Worm (Caenorhabditis elegans) whole organism, L2 larva: ENCODE results near the gene Y37E11B.6.
A peak's percentile ranks its signal among the peaks of the same experiment; 100 is the strongest.

Source experiments
- C34F6.9 ChIP-seq: fragments of 150-350 bp; optimal IDR thresholded peaks from 2 replicates; lab custom pipeline; 2014; ENCODE audit warnings: missing biosample characterization, missing genetic modification characterization
- F13H6.1 ChIP-seq: sonication (generic microtip); optimal IDR thresholded peaks from 2 replicates; lab custom pipeline; 2016; ENCODE audit warnings: missing genetic modification characterization, missing compliant biosample characterization
- R02D3.7 ChIP-seq: fragments of 150-350 bp; optimal IDR thresholded peaks from 2 replicates; lab custom pipeline; 2014; ENCODE audit warnings: missing biosample characterization, missing genetic modification characterization
- Y55F3AM.14 ChIP-seq: fragments of 200-800 bp; sonication (Bioruptor generic); optimal IDR thresholded peaks from 2 replicates; lab custom pipeline; 2018; ENCODE audit warnings: mild to moderate bottlenecking, missing genetic modification characterization, missing compliant biosample characterization
- ZK546.5 ChIP-seq: sonication (generic microtip); optimal IDR thresholded peaks from 2 replicates; lab custom pipeline; 2017; ENCODE audit warnings: missing biosample characterization, missing genetic modification characterization
- alr-1 ChIP-seq: fragments of 150-350 bp; optimal IDR thresholded peaks from 2 replicates; lab custom pipeline; 2014; ENCODE audit warnings: missing biosample characterization, missing genetic modification characterization
- aly-2 ChIP-seq: fragments of 150-350 bp; optimal IDR thresholded peaks from 2 replicates; lab custom pipeline; 2014; ENCODE audit warnings: missing biosample characterization, missing genetic modification characterization
- ama-1 ChIP-seq: fragments of 150-350 bp; optimal IDR thresholded peaks from 2 replicates; lab custom pipeline; 2018; ENCODE audit warnings: inconsistent platforms
- blmp-1 ChIP-seq: sonication (generic microtip); optimal IDR thresholded peaks from 2 replicates; lab custom pipeline; 2017; ENCODE audit warnings: missing genetic modification characterization, mild to moderate bottlenecking, missing compliant biosample characterization, antibody characterized with exemption, moderate library complexity; ENCODE audit not compliant: insufficient read depth
- ceh-16 ChIP-seq: fragments of 150-350 bp; optimal IDR thresholded peaks from 2 replicates; lab custom pipeline; 2014; ENCODE audit warnings: missing biosample characterization, missing genetic modification characterization
- ceh-82 ChIP-seq: fragments of 150-350 bp; optimal IDR thresholded peaks from 2 replicates; lab custom pipeline; 2014; ENCODE audit warnings: missing biosample characterization, missing genetic modification characterization
- crh-2 ChIP-seq: sonication (generic microtip); optimal IDR thresholded peaks from 2 replicates; lab custom pipeline; 2017; ENCODE audit warnings: missing biosample characterization, missing genetic modification characterization
- dmd-4 ChIP-seq: sonication (generic microtip); optimal IDR thresholded peaks from 2 replicates; lab custom pipeline; 2017; ENCODE audit warnings: missing biosample characterization, missing genetic modification characterization
- egl-27 ChIP-seq: sonication (generic microtip); optimal IDR thresholded peaks from 3 replicates; lab custom pipeline; 2017; ENCODE audit warnings: missing biosample characterization, missing genetic modification reagents, missing genetic modification characterization
- elt-1 ChIP-seq: fragments of 150-350 bp; optimal IDR thresholded peaks from 2 replicates; lab custom pipeline; 2014; ENCODE audit warnings: missing biosample characterization, missing genetic modification characterization
- elt-3 ChIP-seq: sonication (generic microtip); optimal IDR thresholded peaks from 2 replicates; lab custom pipeline; 2017; ENCODE audit warnings: missing biosample characterization, missing genetic modification characterization
- fos-1 ChIP-seq: fragments of 150-350 bp; optimal IDR thresholded peaks from 2 replicates; lab custom pipeline; 2014; ENCODE audit warnings: missing biosample characterization, missing genetic modification characterization
- gmeb-1 ChIP-seq: fragments of 150-350 bp; optimal IDR thresholded peaks from 2 replicates; lab custom pipeline; 2014; ENCODE audit warnings: missing biosample characterization, missing genetic modification characterization
- lin-11 ChIP-seq: fragments of 150-350 bp; sonication (generic microtip); optimal IDR thresholded peaks from 2 replicates; lab custom pipeline; 2014; ENCODE audit warnings: missing biosample characterization, missing genetic modification characterization, inconsistent platforms, mixed read lengths
- lin-13 ChIP-seq: fragments of 150-350 bp; optimal IDR thresholded peaks from 2 replicates; lab custom pipeline; 2014; ENCODE audit warnings: missing biosample characterization, missing genetic modification reagents, missing genetic modification characterization
- lin-39 ChIP-seq: fragments of 150-350 bp; optimal IDR thresholded peaks from 2 replicates; lab custom pipeline; 2014; ENCODE audit warnings: missing biosample characterization, missing genetic modification reagents, missing genetic modification characterization
- lsy-2 ChIP-seq, 2 experiments: fragments of 150-350 bp in 1 of 2; sonication (generic microtip) in 1 of 2; optimal IDR thresholded peaks; 2 replicates each; lab custom pipeline; 2014 to 2017; ENCODE audit warnings: missing biosample characterization in 2 of 2, missing genetic modification characterization in 2 of 2
- mab-5 ChIP-seq: fragments of 150-350 bp; optimal IDR thresholded peaks from 2 replicates; lab custom pipeline; 2014; ENCODE audit warnings: missing biosample characterization, missing genetic modification characterization
- mbf-1 ChIP-seq: sonication (generic microtip); optimal IDR thresholded peaks from 2 replicates; lab custom pipeline; 2017; ENCODE audit warnings: missing biosample characterization, missing genetic modification characterization
- mdl-1 ChIP-seq, 2 experiments: fragments of 150-350 bp in 1 of 2; sonication (generic microtip) in 1 of 2; optimal IDR thresholded peaks; 2 replicates each; lab custom pipeline; 2017; ENCODE audit warnings: missing biosample characterization in 2 of 2, missing genetic modification characterization in 2 of 2
- nhr-10 ChIP-seq: sonication (generic microtip); optimal IDR thresholded peaks from 2 replicates; lab custom pipeline; 2017; ENCODE audit warnings: missing biosample characterization, missing genetic modification characterization
- nhr-11 ChIP-seq: fragments of 150-350 bp; optimal IDR thresholded peaks from 2 replicates; lab custom pipeline; 2014; ENCODE audit warnings: missing biosample characterization, missing genetic modification characterization
- nhr-12 ChIP-seq: fragments of 150-350 bp; optimal IDR thresholded peaks from 2 replicates; lab custom pipeline; 2014; ENCODE audit warnings: missing biosample characterization, missing genetic modification characterization
- nhr-129 ChIP-seq: fragments of 150-350 bp; optimal IDR thresholded peaks from 2 replicates; lab custom pipeline; 2014; ENCODE audit warnings: missing biosample characterization, missing genetic modification characterization
- nhr-21 ChIP-seq: fragments of 150-350 bp; optimal IDR thresholded peaks from 2 replicates; lab custom pipeline; 2014; ENCODE audit warnings: missing biosample characterization, missing genetic modification characterization
- nhr-23 ChIP-seq: fragments of 150-350 bp; optimal IDR thresholded peaks from 2 replicates; lab custom pipeline; 2014; ENCODE audit warnings: missing biosample characterization, missing genetic modification reagents, missing genetic modification characterization
- nhr-237 ChIP-seq: fragments of 150-350 bp; optimal IDR thresholded peaks from 2 replicates; lab custom pipeline; 2014; ENCODE audit warnings: missing biosample characterization, missing genetic modification characterization
- nhr-25 ChIP-seq: fragments of 150-350 bp; sonication (generic microtip); optimal IDR thresholded peaks from 3 replicates; lab custom pipeline; 2014; ENCODE audit warnings: missing biosample characterization, missing genetic modification characterization
- nhr-6 ChIP-seq: fragments of 150-350 bp; optimal IDR thresholded peaks from 2 replicates; lab custom pipeline; 2014; ENCODE audit warnings: missing biosample characterization, missing genetic modification characterization
- nhr-77 ChIP-seq: fragments of 150-350 bp; optimal IDR thresholded peaks from 2 replicates; lab custom pipeline; 2014; ENCODE audit warnings: missing biosample characterization, missing genetic modification characterization
- peb-1 ChIP-seq: fragments of 150-350 bp; optimal IDR thresholded peaks from 2 replicates; lab custom pipeline; 2014; ENCODE audit warnings: missing biosample characterization, missing genetic modification characterization
- sem-4 ChIP-seq: fragments of 150-350 bp; optimal IDR thresholded peaks from 2 replicates; lab custom pipeline; 2014; ENCODE audit warnings: missing biosample characterization, missing genetic modification reagents, missing genetic modification characterization
- skn-1 ChIP-seq: sonication (generic microtip); optimal IDR thresholded peaks from 2 replicates; lab custom pipeline; 2017; ENCODE audit warnings: missing biosample characterization, missing genetic modification characterization
- sma-3 ChIP-seq: sonication (generic microtip); optimal IDR thresholded peaks from 2 replicates; lab custom pipeline; 2016; ENCODE audit warnings: missing genetic modification reagents, missing genetic modification characterization, missing compliant biosample characterization
- sma-9 ChIP-seq, 2 experiments: fragments of 150-350 bp in 1 of 2; sonication (generic microtip) in 1 of 2; optimal IDR thresholded peaks; 2 replicates each; lab custom pipeline; 2014 to 2016; ENCODE audit warnings: missing genetic modification characterization in 2 of 2, mild to moderate bottlenecking in 1 of 2, missing biosample characterization in 1 of 2, missing compliant biosample characterization in 1 of 2, missing genetic modification reagents in 1 of 2, moderate library complexity in 1 of 2
- snpc-4 ChIP-seq: fragments of 150-350 bp; optimal IDR thresholded peaks from 2 replicates; lab custom pipeline; 2014; ENCODE audit warnings: missing biosample characterization, missing genetic modification characterization
- unc-39 ChIP-seq: fragments of 150-350 bp; optimal IDR thresholded peaks from 2 replicates; lab custom pipeline; 2014; ENCODE audit warnings: missing biosample characterization, missing genetic modification characterization
- unc-55 ChIP-seq: fragments of 150-350 bp; sonication (generic microtip); optimal IDR thresholded peaks from 3 replicates; lab custom pipeline; 2014; ENCODE audit warnings: missing biosample characterization, missing genetic modification reagents, missing genetic modification characterization
- unc-62 ChIP-seq: fragments of 150-350 bp; optimal IDR thresholded peaks from 2 replicates; lab custom pipeline; 2014; ENCODE audit warnings: missing biosample characterization, missing genetic modification reagents, missing genetic modification characterization
- zag-1 ChIP-seq: fragments of 150-350 bp; optimal IDR thresholded peaks from 2 replicates; lab custom pipeline; 2014; ENCODE audit warnings: missing biosample characterization, missing genetic modification characterization
- ztf-1 ChIP-seq: fragments of 200-800 bp; sonication (Bioruptor generic); conservative IDR thresholded peaks from 2 replicates; pipeline ENCODE4 v1.3.6; 2022; ENCODE audit warnings: missing genetic modification characterization, missing compliant biosample characterization
- ztf-11 ChIP-seq: sonication (generic microtip); optimal IDR thresholded peaks from 2 replicates; lab custom pipeline; 2017; ENCODE audit warnings: missing biosample characterization, missing genetic modification characterization
- ztf-4 ChIP-seq: fragments of 150-350 bp; optimal IDR thresholded peaks from 2 replicates; lab custom pipeline; 2014; ENCODE audit warnings: missing biosample characterization, missing genetic modification characterization

Y37E11B.6 gene

ce11 chrIV:3618719-3619118 is 19.6 kb upstream of the Y37E11B.6 start:
- no peak for TF ChIP-seq unc-62 (GFP tag; lab: Kevin White, UChicago)
- TF ChIP-seq F13H6.1 = no peak
- TF ChIP-seq mab-5 (tag; lab: Kevin White, UChicago) = no peak
- no peak for TF ChIP-seq ZK546.5
- no peak for TF ChIP-seq ceh-82 (tag; lab: Kevin White, UChicago)
- TF ChIP-seq ztf-4 (tag; lab: Kevin White, UChicago) = no peak
- TF ChIP-seq elt-3 = no peak
- TF ChIP-seq sem-4 (tag; lab: Kevin White, UChicago) = no peak
- TF ChIP-seq ztf-11 = no peak
- no peak for TF ChIP-seq egl-27 (tag; lab: Kevin White, UChicago)
- TF ChIP-seq unc-55 (GFP tag; lab: Kevin White, UChicago) = no peak
- no peak for TF ChIP-seq nhr-237 (tag; lab: Kevin White, UChicago)
- TF ChIP-seq, all 48 proteins: peak for 0

- TF ChIP-seq F13H6.1 = peak; percentile 39
- TF ChIP-seq nhr-23 = no peak
- no peak for TF ChIP-seq unc-39
- TF ChIP-seq sma-9 (GFP tag; optimal IDR thresholded peaks at IDR 0.05; lab: Kevin White, UChicago) = peak; percentile 39
- no peak for TF ChIP-seq sma-9 (tag; optimal IDR thresholded peaks at IDR 0.05; lab: Kevin White, UChicago)
- peak; percentile 50 for TF ChIP-seq crh-2 (tag; lab: Kevin White, UChicago)
- peak; percentile 54 for TF ChIP-seq fos-1 (tag; lab: Kevin White, UChicago)
Measured at ce11 chrIV:3613022-3613605, 14.0 kb upstream of the Y37E11B.6 start, which contains the start of gene ltah-1.2. Gene ltah-1.2, minus strand, starts transcription at chrIV:3613072.

DNA sequence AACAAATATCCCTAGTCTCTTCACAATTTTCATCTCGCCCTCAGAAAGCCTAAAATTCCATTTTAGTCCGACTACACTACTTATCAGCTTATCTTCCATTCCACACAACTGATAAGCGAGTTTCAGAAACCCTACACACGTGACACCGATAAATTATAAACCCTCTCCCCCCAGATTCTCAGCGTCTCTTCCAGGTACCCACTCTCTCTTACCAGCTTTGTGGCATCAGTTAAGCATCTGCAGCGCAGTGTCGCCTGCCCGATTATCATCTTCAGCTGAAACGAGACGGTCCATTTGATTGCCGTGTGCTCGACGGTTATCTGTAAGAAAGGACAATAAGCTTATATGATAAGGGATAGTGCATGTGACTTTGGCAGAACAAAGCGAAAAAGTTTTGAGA is 12.7 kb upstream of the Y37E11B.6 start:
- TF ChIP-seq crh-2 (tag; lab: Kevin White, UChicago) (peak; percentile 66), nhr-10 (tag; lab: Kevin White, UChicago) (no peak), unc-55 (GFP tag; lab: Kevin White, UChicago) (no peak), F13H6.1 (peak; percentile 63), mdl-1 (tag; optimal IDR thresholded peaks at IDR 0.05; lab: Kevin White, UChicago) (peak in 1 of 2 experiments; percentile 64), unc-39 (no peak), R02D3.7 (no peak), ztf-4 (tag; lab: Kevin White, UChicago) (no peak), nhr-6 (tag; lab: Kevin White, UChicago) (no peak), nhr-12 (no peak), nhr-11 (tag; lab: Kevin White, UChicago) (no peak), alr-1 (tag; lab: Kevin White, UChicago) (no peak), unc-62 (GFP tag; lab: Kevin White, UChicago) (no peak), gmeb-1 (peak; percentile 45), aly-2 (tag; lab: Kevin White, UChicago) (no peak), peb-1 (tag; lab: Kevin White, UChicago) (no peak), mbf-1 (tag; lab: Kevin White, UChicago) (no peak), ceh-16 (tag; lab: Kevin White, UChicago) (no peak), C34F6.9 (tag; lab: Kevin White, UChicago) (no peak), ama-1 (lab: Kevin White, UChicago) (no peak), ztf-11 (no peak), skn-1 (tag; lab: Kevin White, UChicago) (no peak), nhr-129 (tag; lab: Kevin White, UChicago) (no peak), nhr-23 (no peak), ZK546.5 (no peak), lin-39 (no peak), egl-27 (tag; lab: Kevin White, UChicago) (no peak), nhr-21 (tag; lab: Kevin White, UChicago) (no peak), ztf-1 (no peak), elt-3 (no peak), elt-1 (tag; lab: Kevin White, UChicago) (no peak), snpc-4 (tag; lab: Kevin White, UChicago) (no peak), mab-5 (tag; lab: Kevin White, UChicago) (no peak), dmd-4 (no peak), ceh-82 (tag; lab: Kevin White, UChicago) (no peak), lsy-2 (tag; optimal IDR thresholded peaks at IDR 0.05; lab: Kevin White, UChicago) (no peak), Y55F3AM.14 (GFP tag; lab: Kevin White, UChicago) (no peak), blmp-1 (tag; lab: Kevin White, UChicago) (no peak), nhr-237 (tag; lab: Kevin White, UChicago) (no peak), nhr-25 (tag; lab: Kevin White, UChicago) (no peak), sma-9 (GFP tag; optimal IDR thresholded peaks at IDR 0.05; lab: Kevin White, UChicago) (peak; percentile 52), sma-9 (tag; optimal IDR thresholded peaks at IDR 0.05; lab: Kevin White, UChicago) (no peak), lin-13 (GFP tag; lab: Kevin White, UChicago) (no peak), fos-1 (tag; lab: Kevin White, UChicago) (peak; percentile 59), zag-1 (tag; lab: Kevin White, UChicago) (no peak), lin-11 (no peak), nhr-77 (no peak), sma-3 (GFP tag; lab: Kevin White, UChicago) (peak; percentile 43)
